Worm (Caenorhabditis elegans): ENCODE results near the gene F21D9.1.

- no peak for TF ChIP-seq nhr-76 (tag; optimal IDR thresholded peaks at IDR 0.05)
- TF ChIP-seq snpc-4 (tag; optimal IDR thresholded peaks at IDR 0.05), result no peak
- TF ChIP-seq nhr-77 (tag; optimal IDR thresholded peaks at IDR 0.05), result no peak
- TF ChIP-seq nhr-12 (tag; optimal IDR thresholded peaks at IDR 0.05), result no peak
- TF ChIP-seq R02D3.7 (tag; optimal IDR thresholded peaks at IDR 0.05), result no peak
These were observed 47.1 kb downstream of the F21D9.1 start, which contains the start of gene C43D7.8 for ce11 chrV:19311391-19311790.
